Worm (Caenorhabditis elegans) whole organism, early embryonic: ENCODE results near the gene T23G7.2.

ENCODE experiments used
- ama-1 ChIP-seq: fragments of 150-350 bp; optimal IDR thresholded peaks from 2 replicates; lab custom pipeline; 2014
- ets-7 ChIP-seq: sonication (generic microtip); optimal IDR thresholded peaks from 2 replicates; lab custom pipeline; 2016; ENCODE audit warnings: missing genotype, missing genetic modification characterization, missing compliant biosample characterization
- flt-1 ChIP-seq: fragments of 200-800 bp; sonication (Bioruptor generic); IDR thresholded peaks from 2 replicates; pipeline ENCODE4 v1.3.6; 2022; ENCODE audit warnings: missing genetic modification characterization, missing compliant biosample characterization
- pes-1 ChIP-seq: fragments of 200-800 bp; sonication (Bioruptor generic); IDR thresholded peaks from 2 replicates; pipeline ENCODE4 v1.3.6; 2022; ENCODE audit warnings: missing genetic modification reagents, missing genetic modification characterization, missing compliant biosample characterization
- sea-1 ChIP-seq: fragments of 200-800 bp; sonication (Bioruptor generic); conservative IDR thresholded peaks from 2 replicates; pipeline ENCODE4 v1.3.6; 2022; ENCODE audit warnings: missing genetic modification characterization, missing compliant biosample characterization

- no peak for TF ChIP-seq flt-1 (GFP tag; lab: Robert Waterston, UW)
- no peak for TF ChIP-seq ama-1 (lab: Kevin White, UChicago)
- no peak for TF ChIP-seq sea-1 (GFP tag; lab: Robert Waterston, UW)
- no peak for TF ChIP-seq ets-7 (tag; lab: Kevin White, UChicago)
- no peak for TF ChIP-seq pes-1 (GFP tag; lab: Robert Waterston, UW)
Measured at ce11 chrII:9172849-9173248, at the start of gene T23G7.2.
